Worm (Caenorhabditis elegans) whole organism, L1 larva: Measurements from ENCODE around the gene smc-4.

Experiments used
- ama-1 ChIP-seq: fragments of 150-350 bp; optimal IDR thresholded peaks from 2 replicates; lab custom pipeline; 2014
- elt-2 ChIP-seq: sonication (generic microtip); optimal IDR thresholded peaks from 2 replicates; lab custom pipeline; 2016; ENCODE audit warnings: missing genetic modification characterization, mild to moderate bottlenecking, inconsistent platforms, missing compliant biosample characterization, missing genetic modification reagents
- nhr-28 ChIP-seq: fragments of 150-350 bp; optimal IDR thresholded peaks from 2 replicates; lab custom pipeline; 2014; ENCODE audit warnings: missing biosample characterization, missing genetic modification characterization
- nhr-71 ChIP-seq: sonication (generic microtip); optimal IDR thresholded peaks from 2 replicates; lab custom pipeline; 2016; ENCODE audit warnings: mild to moderate bottlenecking, missing genetic modification characterization, moderate library complexity, missing compliant biosample characterization
- zag-1 ChIP-seq: fragments of 150-350 bp; optimal IDR thresholded peaks from 2 replicates; lab custom pipeline; 2014; ENCODE audit warnings: missing biosample characterization, missing genetic modification characterization
- ztf-11 ChIP-seq, 2 experiments: sonication (generic microtip); optimal IDR thresholded peaks; 2 replicates each; lab custom pipeline; 2016 to 2017; ENCODE audit warnings: missing genetic modification characterization in 2 of 2, missing biosample characterization in 1 of 2, missing compliant biosample characterization in 1 of 2

DNA sequence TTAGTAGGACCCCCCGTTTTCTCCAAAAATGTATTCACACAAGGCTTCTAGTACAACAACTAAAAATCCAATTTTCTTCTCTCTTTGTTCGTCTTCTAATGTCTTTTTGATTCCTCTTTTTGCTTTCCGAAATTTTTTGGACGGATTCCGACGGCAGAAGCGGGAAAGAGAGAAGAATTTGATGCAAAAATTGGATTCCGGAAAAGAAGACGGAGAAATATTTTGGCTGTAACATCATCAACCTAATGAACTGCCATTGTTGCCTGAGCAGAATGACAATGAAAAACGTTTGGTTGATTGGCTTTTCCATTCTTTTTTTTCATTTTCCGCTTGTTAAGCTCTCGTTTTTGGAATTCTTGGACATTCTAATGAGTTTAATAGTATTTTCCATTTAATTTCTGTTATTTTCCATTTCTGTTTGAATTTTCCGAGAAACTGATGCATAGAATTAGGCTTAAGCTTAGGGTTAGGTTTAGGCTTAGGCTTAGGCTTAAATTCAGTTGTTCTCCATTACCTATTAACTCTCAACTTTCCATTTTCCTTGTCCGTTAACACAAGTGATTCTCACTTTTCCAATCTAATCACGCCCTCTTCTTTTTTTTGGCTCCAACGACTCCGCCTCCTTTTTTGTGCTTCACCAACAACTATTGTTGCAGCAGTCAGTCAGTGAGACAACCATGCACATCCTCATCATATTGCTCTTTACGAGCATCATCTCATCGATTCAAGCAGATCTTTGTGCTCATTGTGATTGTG, 35.3 kb downstream of the smc-4 start, which contains the start of gene lron-5:
- TF ChIP-seq elt-2 (no peak), zag-1 (tag; lab: Kevin White, UChicago) (no peak), nhr-28 (no peak), ztf-11 (tag; optimal IDR thresholded peaks at IDR 0.05; lab: Kevin White, UChicago) (no peak), ama-1 (lab: Kevin White, UChicago) (no peak), nhr-71 (no peak)
